Fruit fly (Drosophila melanogaster) ovary, adult (tissue): ENCODE results near the gene CG18284.

Source experiments
- CG17801 ChIP-seq: fragments of 200-800 bp; optimal IDR thresholded peaks from 2 replicates; lab custom pipeline; 2019; ENCODE audit warnings: missing biosample characterization, mild to moderate bottlenecking, missing genetic modification characterization, moderate library complexity; ENCODE audit not compliant: partially characterized antibody

The CG18284 gene

DNA sequence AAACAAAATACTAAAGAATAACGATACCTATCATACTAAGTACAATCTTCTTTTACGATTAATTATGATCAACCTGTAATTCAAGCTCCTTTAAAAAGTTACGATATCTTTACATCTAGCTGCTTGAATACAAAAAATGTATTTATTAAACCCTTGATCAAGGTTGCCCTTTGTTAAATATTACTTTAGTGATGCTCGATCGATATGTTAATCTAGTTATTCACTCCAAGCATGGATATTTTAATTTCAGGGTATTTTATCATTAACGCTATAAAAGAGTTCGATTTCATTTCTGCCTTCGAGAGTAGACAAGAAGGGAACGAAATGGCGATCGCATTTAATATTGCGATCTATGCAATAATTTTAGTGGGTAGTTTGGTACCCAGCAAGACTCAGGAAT lies at the start of gene CG18284:
TSS of gene CG18284 (plus strand) at position 301 of the 400 bp plus-strand sequence.
- TF ChIP-seq CG17801 = no peak

- TF ChIP-seq CG17801 = no peak
These were observed 40.2 kb upstream of the CG18284 start for dm6 chr2L:10603604-10604003.

dm6 chr2L:10607697-10608096 lies 36.1 kb upstream of the CG18284 start:
- no peak for TF ChIP-seq CG17801

- TF ChIP-seq CG17801 = no peak
These were observed 35.0 kb upstream of the CG18284 start for dm6 chr2L:10608662-10609262.

DNA sequence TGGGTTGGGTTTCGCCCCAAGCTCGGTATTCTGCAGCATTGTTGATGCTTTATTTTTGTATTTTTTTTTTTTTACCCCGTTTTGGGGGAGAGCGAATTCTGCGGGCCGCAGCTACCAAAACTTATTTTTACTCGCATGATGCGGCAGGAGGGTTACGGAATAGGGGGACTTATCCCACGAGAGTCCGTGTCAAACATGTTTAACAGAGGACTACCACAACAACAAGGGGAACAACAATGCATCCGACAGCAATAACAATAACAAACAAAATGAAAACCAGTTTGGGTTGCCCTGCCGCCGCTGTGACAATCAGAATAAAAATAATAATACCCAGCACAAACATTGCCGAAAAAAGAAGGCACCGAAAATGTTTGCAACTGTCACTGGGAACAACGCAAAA lies 30.7 kb upstream of the CG18284 start:
- no peak for TF ChIP-seq CG17801

DNA sequence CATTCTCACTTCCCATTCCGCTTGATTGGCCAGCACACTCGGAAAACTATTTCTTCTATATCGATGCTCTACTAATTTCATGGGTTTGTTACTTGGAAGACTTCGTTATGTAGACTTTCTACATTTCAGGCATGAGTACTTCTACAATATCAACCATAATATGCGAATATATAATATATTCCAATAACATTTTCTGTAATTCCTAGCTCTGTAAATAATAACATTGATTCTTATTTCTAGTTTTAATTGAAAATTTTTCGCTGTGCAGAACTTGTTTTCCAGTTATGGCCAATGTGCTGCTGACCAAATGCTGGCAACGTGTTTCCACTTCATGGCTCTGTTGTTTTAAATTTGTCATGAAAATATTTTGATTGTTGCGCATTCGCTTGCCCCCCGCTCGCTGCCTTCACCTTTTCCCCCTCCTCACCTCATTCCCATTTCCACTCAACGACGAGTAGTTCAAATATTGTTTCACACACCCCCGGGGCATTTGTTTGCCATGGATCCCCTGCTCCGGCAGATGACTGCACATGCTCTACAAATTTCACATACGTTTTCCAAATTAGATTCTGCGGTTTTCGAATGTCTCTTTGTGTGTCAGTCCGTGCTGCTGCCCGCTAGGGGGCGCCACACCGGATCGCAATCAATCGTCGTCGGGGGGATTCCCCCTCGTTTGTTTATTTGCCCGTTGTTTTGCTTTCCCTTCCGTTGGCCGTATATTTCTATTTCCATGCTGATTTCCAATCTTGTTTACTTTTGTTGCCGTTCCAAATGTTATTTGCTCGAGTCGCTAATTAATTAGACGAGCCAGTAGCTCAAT lies 28.9 kb upstream of the CG18284 start:
- no peak for TF ChIP-seq CG17801

DNA sequence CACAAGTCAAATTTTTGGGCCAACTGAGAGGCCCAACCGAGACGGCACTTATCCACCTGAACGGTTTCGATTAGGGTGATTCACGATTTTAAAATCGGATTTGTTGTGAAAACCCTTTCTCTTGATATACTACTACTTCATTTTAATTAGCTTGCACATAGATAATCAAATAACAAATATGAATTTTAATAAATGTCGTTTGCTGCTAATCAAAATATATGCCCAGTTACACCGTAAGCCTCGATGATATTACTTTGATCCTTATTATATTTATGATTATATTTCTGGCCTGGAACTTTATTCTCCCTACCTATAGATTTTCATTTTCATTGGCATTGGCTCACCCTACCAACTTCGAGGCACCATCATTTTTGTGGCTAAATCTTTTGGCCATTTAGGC lies 27.9 kb upstream of the CG18284 start:
- no peak for TF ChIP-seq CG17801

dm6 chr2L:10616767-10617166 lies 27.0 kb upstream of the CG18284 start:
- TF ChIP-seq CG17801 = no peak

- TF ChIP-seq CG17801 = no peak
These were observed 17.8 kb upstream of the CG18284 start for dm6 chr2L:10625935-10626334.

DNA sequence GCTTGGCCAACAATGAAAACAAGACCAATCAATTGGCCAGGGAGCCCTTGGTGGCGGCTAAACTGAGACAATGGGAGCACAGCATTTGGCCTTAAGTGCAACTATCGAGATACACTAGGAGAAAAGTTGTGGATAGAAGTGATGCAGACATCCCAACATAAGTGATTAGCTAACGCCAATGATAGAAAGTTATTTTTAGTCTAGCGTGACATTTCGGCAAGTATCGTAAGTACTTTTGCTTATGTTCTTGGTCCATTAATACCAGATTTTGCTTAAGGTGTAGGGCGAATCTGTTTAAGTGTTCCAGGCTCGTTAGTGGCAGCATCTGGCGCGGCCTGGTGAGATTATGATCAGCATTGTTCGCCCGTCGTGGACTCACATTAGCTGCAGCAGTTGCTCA lies 11.1 kb upstream of the CG18284 start:
- no peak for TF ChIP-seq CG17801

- TF ChIP-seq CG17801 = no peak
These were observed 5.4 kb upstream of the CG18284 start, which contains the start of gene CG7329 for dm6 chr2L:10638371-10638770. Gene CG7329, minus strand, starts transcription at chr2L:10638471.

DNA sequence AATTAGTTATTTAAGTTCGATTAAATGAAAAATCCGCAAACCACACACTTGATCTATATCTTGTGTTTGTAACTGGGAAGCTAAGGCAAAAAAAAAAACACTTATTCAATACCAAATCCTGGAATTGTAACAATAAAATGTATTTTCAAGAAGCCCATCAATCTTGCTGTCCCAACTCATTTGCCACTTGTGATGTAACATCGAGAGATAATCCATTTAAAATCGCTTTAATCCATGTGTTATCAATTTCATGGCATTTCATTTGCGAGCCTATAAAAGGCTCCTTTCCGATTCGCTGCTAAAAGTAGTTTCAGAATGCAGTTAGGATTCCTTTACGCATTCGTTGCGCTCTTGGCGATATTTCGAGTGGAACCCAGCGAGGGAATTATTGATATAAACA lies 4.1 kb upstream of the CG18284 start, which contains the start of gene CG31872:
TSS of gene CG31872 (plus strand) at position 301 of the 400 bp plus-strand sequence.
- no peak for TF ChIP-seq CG17801

DNA sequence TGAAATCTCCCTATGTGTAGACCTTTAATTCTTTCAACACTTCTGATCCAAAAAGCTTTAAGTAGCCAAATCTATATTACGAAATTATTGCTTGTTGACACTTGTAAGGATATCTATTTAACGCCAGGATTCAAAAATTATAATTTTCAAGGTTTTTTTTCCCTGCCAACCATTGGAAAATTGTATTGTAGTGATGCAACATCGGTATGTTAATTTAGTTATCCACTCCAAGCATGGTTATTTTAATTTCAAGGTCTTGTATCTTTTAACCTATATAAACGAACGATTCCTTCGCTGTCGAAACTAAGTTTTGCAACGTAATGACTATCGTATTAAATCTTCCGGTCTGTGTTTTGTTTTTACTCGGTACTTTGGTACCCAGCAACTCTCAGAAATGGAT lies 2.3 kb downstream of the CG18284 start, which contains the start of gene CG17097:
TSS of gene CG17097 (plus strand) at position 301 of the 400 bp plus-strand sequence.
- no peak for TF ChIP-seq CG17801

dm6 chr2L:10646726-10647125 lies 3.0 kb downstream of the CG18284 start:
- no peak for TF ChIP-seq CG17801

- no peak for TF ChIP-seq CG17801
These were observed 4.1 kb downstream of the CG18284 start for dm6 chr2L:10647720-10648349.

- no peak for TF ChIP-seq CG17801
These were observed 7.5 kb downstream of the CG18284 start, which contains the start of gene dbf for dm6 chr2L:10651313-10651712. Gene dbf, plus strand, starts transcription at chr2L:10651613.

- TF ChIP-seq CG17801 = no peak
These were observed 10.7 kb downstream of the CG18284 start for dm6 chr2L:10654520-10654919.
